Fruit fly (Drosophila melanogaster) whole organism, embryonic: ENCODE results near the gene CG45428.
A peak's percentile ranks its signal among the peaks of the same experiment; 100 is the strongest.

Source experiments
- Ada2b ChIP-seq: fragments of 200-800 bp; sonication (Bioruptor generic); IDR thresholded peaks from 2 replicates; pipeline ENCODE4 v1.3.6; 2022; ENCODE audit warnings: missing biosample characterization, missing genetic modification characterization
- C15 ChIP-seq: fragments of 200-800 bp; sonication (Bioruptor generic); IDR thresholded peaks from 3 replicates; pipeline ENCODE4 v1.3.6; 2022; ENCODE audit warnings: missing biosample characterization, missing genetic modification characterization
- CG10321 ChIP-seq: fragments of 200-800 bp; sonication (Bioruptor generic); IDR thresholded peaks from 2 replicates; pipeline ENCODE4 v1.3.6; 2022; ENCODE audit warnings: missing biosample characterization, missing genetic modification characterization
- CG10654 ChIP-seq: fragments of 200-800 bp; sonication (Bioruptor generic); optimal IDR thresholded peaks from 2 replicates; lab custom pipeline; 2016; ENCODE audit warnings: missing biosample characterization, missing genetic modification characterization
- CG11093 ChIP-seq: fragments of 200-800 bp; sonication (Bioruptor generic); IDR thresholded peaks from 3 replicates; pipeline ENCODE4 v1.3.6; 2022; ENCODE audit warnings: missing biosample characterization, missing genetic modification characterization
- CG13424 ChIP-seq: fragments of 200-800 bp; sonication (Bioruptor generic); optimal IDR thresholded peaks from 2 replicates; lab custom pipeline; 2019; ENCODE audit warnings: missing biosample characterization, mild to moderate bottlenecking, missing genetic modification characterization, moderate library complexity
- CG1602 ChIP-seq: fragments of 200-800 bp; sonication (Bioruptor generic); optimal IDR thresholded peaks from 3 replicates; lab custom pipeline; 2016; ENCODE audit warnings: missing biosample characterization, missing genetic modification characterization
- CG1647 ChIP-seq: fragments of 200-800 bp; sonication (Bioruptor generic); optimal IDR thresholded peaks from 3 replicates; lab custom pipeline; 2016; ENCODE audit warnings: missing biosample characterization, missing genetic modification characterization
- CG18599 ChIP-seq: fragments of 200-800 bp; sonication (Bioruptor generic); optimal IDR thresholded peaks from 3 replicates; lab custom pipeline; 2017; ENCODE audit warnings: missing biosample characterization, missing genetic modification characterization, mild to moderate bottlenecking, moderate library complexity, missing genetic modification reagents
- CG2678 ChIP-seq: fragments of 200-800 bp; sonication (Bioruptor generic); optimal IDR thresholded peaks from 3 replicates; lab custom pipeline; 2019; ENCODE audit warnings: missing biosample characterization, mild to moderate bottlenecking, missing genetic modification characterization, moderate library complexity
- CG2889 ChIP-seq: fragments of 200-800 bp; sonication (Bioruptor generic); IDR thresholded peaks from 3 replicates; pipeline ENCODE4 v1.3.6; 2022; ENCODE audit warnings: missing biosample characterization, missing genetic modification characterization
- CG30403 ChIP-seq: fragments of 200-800 bp; sonication (Bioruptor generic); optimal IDR thresholded peaks from 3 replicates; lab custom pipeline; 2016; ENCODE audit warnings: missing biosample characterization, missing genetic modification characterization
- CG30431 ChIP-seq: fragments of 200-800 bp; sonication (Bioruptor generic); optimal IDR thresholded peaks from 2 replicates; lab custom pipeline; 2017; ENCODE audit warnings: missing biosample characterization, missing genetic modification characterization
- CG31224 ChIP-seq: fragments of 200-800 bp; sonication (Bioruptor generic); IDR thresholded peaks from 2 replicates; pipeline ENCODE4 v1.3.6; 2022; ENCODE audit warnings: missing biosample characterization, missing genetic modification characterization
- CG32532 ChIP-seq: fragments of 200-800 bp; sonication (Bioruptor generic); IDR thresholded peaks from 2 replicates; pipeline ENCODE4 v1.3.6; 2022; ENCODE audit warnings: missing biosample characterization, missing genetic modification characterization
- CG4404 ChIP-seq: fragments of 200-800 bp; sonication (Bioruptor generic); IDR thresholded peaks from 2 replicates; pipeline ENCODE4 v1.3.6; 2022; ENCODE audit warnings: missing biosample characterization, missing genetic modification characterization
- CG4707 ChIP-seq: fragments of 200-800 bp; sonication (Bioruptor generic); optimal IDR thresholded peaks from 2 replicates; lab custom pipeline; 2018; ENCODE audit warnings: missing biosample characterization, mild to moderate bottlenecking, missing genetic modification characterization, moderate library complexity
- CG4820 ChIP-seq: fragments of 200-800 bp; sonication (Bioruptor generic); optimal IDR thresholded peaks from 3 replicates; lab custom pipeline; 2016; ENCODE audit warnings: missing biosample characterization, missing genetic modification characterization
- CG6683 ChIP-seq: fragments of 200-800 bp; sonication (Bioruptor generic); optimal IDR thresholded peaks from 2 replicates; lab custom pipeline; 2017; ENCODE audit warnings: missing biosample characterization, mild to moderate bottlenecking, missing genetic modification characterization, missing genetic modification reagents
- CG7372 ChIP-seq: fragments of 200-800 bp; sonication (Bioruptor generic); IDR thresholded peaks from 2 replicates; pipeline ENCODE4 v1.3.6; 2022; ENCODE audit warnings: missing biosample characterization, missing genetic modification characterization
- CG7556 ChIP-seq: fragments of 200-800 bp; sonication (Bioruptor generic); optimal IDR thresholded peaks from 2 replicates; lab custom pipeline; 2017; ENCODE audit warnings: missing biosample characterization, mild to moderate bottlenecking, missing genetic modification characterization
- CG7928 ChIP-seq: fragments of 200-800 bp; sonication (Bioruptor generic); optimal IDR thresholded peaks from 2 replicates; lab custom pipeline; 2017; ENCODE audit warnings: missing biosample characterization, mild to moderate bottlenecking, missing genetic modification characterization
- CG9437 ChIP-seq: fragments of 200-800 bp; sonication (Bioruptor generic); optimal IDR thresholded peaks from 2 replicates; lab custom pipeline; 2018; ENCODE audit warnings: missing biosample characterization, mild to moderate bottlenecking, missing genetic modification characterization
- CG9727 ChIP-seq: fragments of 200-800 bp; sonication (Bioruptor generic); optimal IDR thresholded peaks from 3 replicates; lab custom pipeline; 2017; ENCODE audit warnings: missing biosample characterization, mild to moderate bottlenecking, missing genetic modification characterization
- CG9817 ChIP-seq: fragments of 200-800 bp; sonication (Bioruptor generic); optimal IDR thresholded peaks from 2 replicates; lab custom pipeline; 2018; ENCODE audit warnings: missing biosample characterization, mild to moderate bottlenecking, missing genetic modification characterization, moderate library complexity
- Dbx ChIP-seq: fragments of 200-800 bp; sonication (Bioruptor generic); IDR thresholded peaks from 3 replicates; pipeline ENCODE4 v1.3.6; 2022; ENCODE audit warnings: missing biosample characterization, missing genetic modification characterization
- Drgx ChIP-seq: fragments of 200-800 bp; sonication (Bioruptor generic); IDR thresholded peaks from 2 replicates; pipeline ENCODE4 v1.3.6; 2022; ENCODE audit warnings: missing biosample characterization, missing genetic modification characterization
- Ets97D ChIP-seq: fragments of 200-800 bp; sonication (Bioruptor generic); optimal IDR thresholded peaks from 3 replicates; lab custom pipeline; 2016; ENCODE audit warnings: missing biosample characterization, missing genetic modification characterization
- Gug ChIP-seq: fragments of 200-800 bp; sonication (Bioruptor generic); IDR thresholded peaks from 4 replicates; pipeline ENCODE4 v1.3.6; 2022; ENCODE audit warnings: missing biosample characterization, missing genetic modification characterization
- NFAT ChIP-seq: fragments of 200-800 bp; sonication (Bioruptor generic); IDR thresholded peaks from 2 replicates; pipeline ENCODE4 v1.3.6; 2022; ENCODE audit warnings: missing biosample characterization, missing genetic modification characterization
- Xbp1 ChIP-seq: fragments of 200-800 bp; sonication (Bioruptor generic); optimal IDR thresholded peaks from 3 replicates; lab custom pipeline; 2016; ENCODE audit warnings: missing biosample characterization, mild to moderate bottlenecking, missing genetic modification characterization
- cg ChIP-seq: fragments of 200-800 bp; sonication (Bioruptor generic); optimal IDR thresholded peaks from 3 replicates; lab custom pipeline; 2019; ENCODE audit warnings: missing biosample characterization, mild to moderate bottlenecking, missing genetic modification characterization, moderate library complexity
- corto ChIP-seq: fragments of 200-800 bp; sonication (Bioruptor generic); optimal IDR thresholded peaks from 2 replicates; lab custom pipeline; 2016; ENCODE audit warnings: missing biosample characterization, mild to moderate bottlenecking, missing genetic modification characterization, moderate library complexity
- crol ChIP-seq: fragments of 200-800 bp; sonication (Bioruptor generic); IDR thresholded peaks from 2 replicates; pipeline ENCODE4 v1.3.6; 2022; ENCODE audit warnings: missing biosample characterization, missing genetic modification characterization
- dpn ChIP-seq, 2 experiments: fragments of 200-800 bp; sonication (Bioruptor generic); optimal IDR thresholded peaks; 3 replicates each; lab custom pipeline; 2016; ENCODE audit warnings: missing biosample characterization in 2 of 2, missing genetic modification characterization in 2 of 2
- en ChIP-seq: fragments of 200-800 bp; sonication (Bioruptor generic); optimal IDR thresholded peaks from 2 replicates; lab custom pipeline; 2016; ENCODE audit warnings: missing biosample characterization, missing genetic modification characterization
- insv ChIP-seq, 2 experiments: fragments of 200-800 bp; sonication (Bioruptor generic); optimal IDR thresholded peaks; 3 replicates each; lab custom pipeline; 2016 to 2018; ENCODE audit warnings: missing biosample characterization in 2 of 2, missing genetic modification characterization in 2 of 2
- klu ChIP-seq: fragments of 200-800 bp; sonication (Bioruptor generic); IDR thresholded peaks from 2 replicates; pipeline ENCODE4 v1.3.6; 2022; ENCODE audit warnings: missing biosample characterization, missing genetic modification characterization
- lbe ChIP-seq: fragments of 200-800 bp; sonication (Bioruptor generic); optimal IDR thresholded peaks from 2 replicates; lab custom pipeline; 2016; ENCODE audit warnings: missing biosample characterization, mild to moderate bottlenecking, missing genetic modification characterization
- nerfin-2 ChIP-seq: fragments of 200-800 bp; sonication (Bioruptor generic); IDR thresholded peaks from 2 replicates; pipeline ENCODE4 v1.3.6; 2022; ENCODE audit warnings: missing biosample characterization, missing genetic modification characterization; ENCODE audit not compliant: partially characterized antibody
- onecut ChIP-seq: fragments of 200-800 bp; sonication (Bioruptor generic); IDR thresholded peaks from 2 replicates; pipeline ENCODE4 v1.3.6; 2022; ENCODE audit warnings: missing biosample characterization, missing genetic modification characterization
- p53 ChIP-seq: fragments of 200-800 bp; sonication (Bioruptor generic); optimal IDR thresholded peaks from 2 replicates; lab custom pipeline; 2016; ENCODE audit warnings: missing biosample characterization, missing genetic modification characterization
- pan ChIP-seq, 4 experiments: fragments of >200 bp in 3 of 4; fragments of 200-800 bp in 1 of 4; sonication (Bioruptor generic) in 1 of 4; optimal IDR thresholded peaks in 3 of 4; IDR thresholded peaks in 1 of 4; 2 replicates each; pipeline versions ENCODE4 v1.3.6 to Lab custom; 2017 to 2022; ENCODE audit warnings: missing biosample characterization in 2 of 4, missing genetic modification characterization in 2 of 4, mixed read lengths in 1 of 4
- pfk ChIP-seq: fragments of 200-800 bp; sonication (Bioruptor generic); optimal IDR thresholded peaks from 2 replicates; lab custom pipeline; 2018; ENCODE audit warnings: missing biosample characterization, mild to moderate bottlenecking, missing genetic modification characterization, moderate library complexity
- repo ChIP-seq: fragments of 200-800 bp; sonication (Bioruptor generic); optimal IDR thresholded peaks from 2 replicates; lab custom pipeline; 2016; ENCODE audit warnings: missing biosample characterization, missing genetic modification characterization
- sisA ChIP-seq: fragments of 200-800 bp; sonication (Bioruptor generic); IDR thresholded peaks from 2 replicates; pipeline ENCODE4 v1.3.6; 2022; ENCODE audit warnings: missing biosample characterization, missing genetic modification characterization
- sug ChIP-seq: fragments of 200-800 bp; optimal IDR thresholded peaks from 2 replicates; lab custom pipeline; 2019; ENCODE audit warnings: missing biosample characterization, mild to moderate bottlenecking, missing genetic modification characterization, moderate library complexity
- tgo ChIP-seq: fragments of 200-800 bp; sonication (Bioruptor generic); IDR thresholded peaks from 3 replicates; pipeline ENCODE4 v1.3.6; 2022; ENCODE audit warnings: missing biosample characterization, missing genetic modification characterization
- tna ChIP-seq: fragments of 200-800 bp; sonication (Bioruptor generic); IDR thresholded peaks from 2 replicates; pipeline ENCODE4 v1.3.6; 2022; ENCODE audit warnings: missing biosample characterization, missing genetic modification characterization; ENCODE audit not compliant: partially characterized antibody

Gene CG45428

dm6 chr3L:22878723-22879343, 42.0 kb upstream of the CG45428 start, which contains the start of the genes Chro and Ssl1 (continued):
- TF ChIP-seq CG30431 (GFP tag; lab: Kevin White, UChicago) (peak; percentile 100), crol (GFP tag; lab: Robert Waterston, UW) (peak; percentile 93), pan (optimal IDR thresholded peaks at IDR 0.05; lab: Kevin White, UChicago) (no peak), pan (GFP tag; optimal IDR thresholded peaks at IDR 0.05 in 1 of 2, IDR thresholded peaks at IDR 0.05 in 1 of 2) (peak in 1 of 2 experiments; percentile 100), CG6683 (GFP tag; lab: Kevin White, UChicago) (peak; percentile 99), insv (GFP tag; optimal IDR thresholded peaks at IDR 0.05; lab: Kevin White, UChicago) (peak; percentile 84 to 89), CG4707 (peak; percentile 98), CG18599 (peak; percentile 100), CG1647 (GFP tag; lab: Kevin White, UChicago) (peak; percentile 100), CG31224 (peak; percentile 99), pfk (GFP tag; lab: Kevin White, UChicago) (peak; percentile 74), dpn (GFP tag; optimal IDR thresholded peaks at IDR 0.05; lab: Kevin White, UChicago) (peak; percentile 100), Xbp1 (GFP tag; lab: Kevin White, UChicago) (peak; percentile 100), CG9727 (GFP tag; lab: Kevin White, UChicago) (peak; percentile 100), CG30403 (GFP tag; lab: Kevin White, UChicago) (peak; percentile 100), CG4820 (GFP tag; lab: Kevin White, UChicago) (peak; percentile 99), NFAT (GFP tag; lab: Robert Waterston, UW) (peak; percentile 99), tna (GFP tag; lab: Robert Waterston, UW) (0 out of 2 replicates have a peak, but pooled peaks have one; percentile 44), CG32532 (GFP tag; lab: Robert Waterston, UW) (peak; percentile 100), lbe (peak; percentile 99), sug (tag; lab: Kevin White, UChicago) (peak; percentile 98), Ets97D (GFP tag; lab: Kevin White, UChicago) (peak; percentile 98), Dbx (GFP tag; lab: Robert Waterston, UW) (peak; percentile 100), CG11093 (GFP tag; lab: Robert Waterston, UW) (peak; percentile 100), CG2889 (GFP tag; lab: Robert Waterston, UW) (peak; percentile 100), CG10321 (GFP tag; lab: Robert Waterston, UW) (peak; percentile 90), corto (peak; percentile 99), p53 (GFP tag; lab: Kevin White, UChicago) (peak; percentile 99), cg (GFP tag; lab: Kevin White, UChicago) (peak; percentile 18), repo (GFP tag; lab: Kevin White, UChicago) (peak; percentile 100), Drgx (GFP tag; lab: Robert Waterston, UW) (peak; percentile 100), klu (GFP tag; lab: Robert Waterston, UW) (peak; percentile 100), CG10654 (GFP tag; lab: Kevin White, UChicago) (peak; percentile 100), CG9817 (tag; lab: Kevin White, UChicago) (peak; percentile 99), CG13424 (tag; lab: Kevin White, UChicago) (peak; percentile 100), CG7928 (GFP tag; lab: Kevin White, UChicago) (peak; percentile 87), CG4404 (GFP tag; lab: Robert Waterston, UW) (peak; percentile 100), CG9437 (GFP tag; lab: Kevin White, UChicago) (peak; percentile 97), Ada2b (GFP tag; lab: Robert Waterston, UW) (peak; percentile 100), CG2678 (tag; lab: Kevin White, UChicago) (peak; percentile 100), en (peak; percentile 100), tgo (GFP tag; lab: Robert Waterston, UW) (peak; percentile 100), CG7556 (peak; percentile 100), CG1602 (GFP tag; lab: Kevin White, UChicago) (peak; percentile 100), Gug (GFP tag; lab: Robert Waterston, UW) (peak; percentile 100), CG7372 (GFP tag; lab: Robert Waterston, UW) (peak; percentile 100), sisA (GFP tag; lab: Robert Waterston, UW) (peak; percentile 100), C15 (GFP tag; lab: Robert Waterston, UW) (peak; percentile 100), onecut (GFP tag; lab: Robert Waterston, UW) (peak; percentile 99), nerfin-2 (GFP tag; lab: Robert Waterston, UW) (no peak)
